Worm (Caenorhabditis elegans): ENCODE measurements around the gene C43F9.4.

ce11 chrIV:10576624-10577023 is 12.3 kb downstream of the C43F9.4 start:
- TF ChIP-seq lin-39 (tag; optimal IDR thresholded peaks at IDR 0.05) (no peak), efl-1 (optimal IDR thresholded peaks at IDR 0.05) (no peak), efl-1 (GFP tag; optimal IDR thresholded peaks at IDR 0.05 in 1 of 2) (no peak), mep-1 (tag; optimal IDR thresholded peaks at IDR 0.05) (peak; percentile 14), fkh-10 (GFP tag; optimal IDR thresholded peaks at IDR 0.05) (no peak), egl-27 (tag; optimal IDR thresholded peaks at IDR 0.05) (no peak), swsn-7 (tag; optimal IDR thresholded peaks at IDR 0.05) (no peak), lsy-2 (tag; optimal IDR thresholded peaks at IDR 0.05) (no peak), nhr-12 (tag; optimal IDR thresholded peaks at IDR 0.05) (no peak), lin-15B (tag; optimal IDR thresholded peaks at IDR 0.05) (no peak)
